Worm (Caenorhabditis elegans): Measurements from ENCODE around the gene sri-71.
"Not testable (repeated sequence)": the region's sequence is repeated elsewhere in the genome, so short reads cannot be mapped to it uniquely, and the experiment has no call there.

- TF ChIP-seq flt-1 (GFP tag; IDR thresholded peaks at IDR 0.05); klf-2 (GFP tag; conservative IDR thresholded peaks at IDR 0.05); ztf-23 (GFP tag; IDR thresholded peaks at IDR 0.05): not testable (repeated sequence)
Measured at ce11 chrII:2600176-2600575, 27.4 kb upstream of the sri-71 start, which contains the start of gene F33H12.1.
